Worm (Caenorhabditis elegans) whole organism, L1 larva: ENCODE data around the gene H03E18.1.

Experiments used
- ces-1 ChIP-seq: fragments of 150-350 bp; optimal IDR thresholded peaks from 2 replicates; lab custom pipeline; 2014; ENCODE audit warnings: missing biosample characterization, missing genetic modification reagents, missing genetic modification characterization
- elt-3 ChIP-seq, 6 experiments: fragments of 150-350 bp in 1 of 6; sonication (generic microtip); optimal IDR thresholded peaks; 2 replicates each; lab custom pipeline; 2017 to 2018; ENCODE audit warnings: missing biosample characterization in 6 of 6, missing genetic modification characterization in 6 of 6, inconsistent platforms in 1 of 6
- lin-39 ChIP-seq: fragments of 150-350 bp; optimal IDR thresholded peaks from 2 replicates; lab custom pipeline; 2014; ENCODE audit warnings: missing biosample characterization, missing genetic modification reagents, missing genetic modification characterization
- lsy-2 ChIP-seq, 2 experiments: fragments of 150-350 bp; optimal IDR thresholded peaks; 2 replicates each; lab custom pipeline; 2014; ENCODE audit warnings: missing biosample characterization in 2 of 2, missing genetic modification characterization in 2 of 2
- mdl-1 ChIP-seq, 2 experiments: fragments of 150-350 bp; optimal IDR thresholded peaks; 2 replicates each; lab custom pipeline; 2014 to 2017; ENCODE audit warnings: missing biosample characterization in 2 of 2, missing genetic modification characterization in 2 of 2, inconsistent platforms in 1 of 2
- unc-62 ChIP-seq: fragments of 150-350 bp; optimal IDR thresholded peaks from 2 replicates; lab custom pipeline; 2014; ENCODE audit warnings: missing biosample characterization, missing genetic modification reagents, missing genetic modification characterization

- TF ChIP-seq elt-3 (tag; optimal IDR thresholded peaks at IDR 0.05; lab: Kevin White, UChicago) (no peak), lsy-2 (tag; optimal IDR thresholded peaks at IDR 0.05; lab: Kevin White, UChicago) (no peak), mdl-1 (tag; optimal IDR thresholded peaks at IDR 0.05; lab: Kevin White, UChicago) (no peak), lin-39 (no peak), unc-62 (GFP tag; lab: Kevin White, UChicago) (no peak), ces-1 (GFP tag; lab: Kevin White, UChicago) (no peak)
Observed at ce11 chrX:8492750-8493149, 14.9 kb upstream of the H03E18.1 start.
